Worm (Caenorhabditis elegans): Measurements from ENCODE around the gene srd-34.

DNA sequence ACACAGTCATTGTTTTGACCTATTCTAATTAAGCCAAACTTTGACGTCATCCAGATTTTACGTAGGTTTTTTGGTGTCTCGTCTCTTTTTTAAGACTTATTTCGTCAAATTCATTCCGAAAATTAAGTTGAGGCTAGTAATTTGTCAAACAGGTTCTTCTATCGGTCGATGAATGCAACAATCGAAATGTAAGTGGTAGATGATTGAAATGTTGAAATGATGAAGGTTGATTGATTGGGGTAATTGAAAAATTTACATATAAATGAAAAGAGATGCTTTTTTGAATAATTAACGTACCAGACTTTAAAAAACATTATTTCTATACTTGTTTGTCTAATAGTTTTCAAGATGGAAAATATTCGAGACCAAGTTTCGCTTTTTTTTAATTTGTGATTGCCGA lies 7.5 kb upstream of the srd-34 start:
- TF ChIP-seq nhr-76 (tag; optimal IDR thresholded peaks at IDR 0.05) (no peak), fkh-10 (GFP tag; optimal IDR thresholded peaks at IDR 0.05) (no peak), nhr-10 (tag; optimal IDR thresholded peaks at IDR 0.05) (no peak), php-3 (GFP tag; IDR thresholded peaks at IDR 0.05) (no peak), unc-62 (GFP tag; optimal IDR thresholded peaks at IDR 0.05 in 1 of 2) (peak in 1 of 2 experiments; percentile 85), unc-62 (tag; optimal IDR thresholded peaks at IDR 0.05) (no peak), ZK546.5 (tag; optimal IDR thresholded peaks at IDR 0.05) (no peak), nhr-25 (tag; optimal IDR thresholded peaks at IDR 0.05; ENCODE audit: borderline replicate concordance, insufficient read depth) (no peak), tra-1 (GFP tag; IDR thresholded peaks at IDR 0.05) (no peak), snpc-1.2 (GFP tag; IDR thresholded peaks at IDR 0.05) (no peak), pha-4 (GFP tag; IDR thresholded peaks at IDR 0.05) (no peak), pha-4 (tag; optimal IDR thresholded peaks at IDR 0.05) (no peak), zip-2 (tag; optimal IDR thresholded peaks at IDR 0.05) (no peak), unc-39 (tag; optimal IDR thresholded peaks at IDR 0.05) (no peak)

Data from whole organism, L4 larva.